Fruit fly (Drosophila melanogaster) whole organism, embryonic: ENCODE measurements around the gene Slh.

Source experiments
- Bdp1 ChIP-seq: fragments of 200-800 bp; sonication (Bioruptor generic); optimal IDR thresholded peaks from 3 replicates; lab custom pipeline; 2016; ENCODE audit warnings: missing biosample characterization, missing genetic modification characterization
- BtbVII ChIP-seq: fragments of 200-800 bp; sonication (Bioruptor generic); optimal IDR thresholded peaks from 3 replicates; lab custom pipeline; 2017; ENCODE audit warnings: missing biosample characterization, mild to moderate bottlenecking, missing genetic modification characterization
- CG10147 ChIP-seq: fragments of 200-800 bp; sonication (Bioruptor generic); optimal IDR thresholded peaks from 2 replicates; lab custom pipeline; 2019; ENCODE audit warnings: missing biosample characterization, mild to moderate bottlenecking, missing genetic modification characterization, moderate library complexity
- CG12391 ChIP-seq: fragments of 200-800 bp; sonication (Bioruptor generic); optimal IDR thresholded peaks from 3 replicates; lab custom pipeline; 2018; ENCODE audit warnings: missing biosample characterization, mild to moderate bottlenecking, missing genetic modification characterization, moderate library complexity
- CG12659 ChIP-seq: fragments of 200-800 bp; sonication (Bioruptor generic); optimal IDR thresholded peaks from 3 replicates; lab custom pipeline; 2017; ENCODE audit warnings: mild to moderate bottlenecking, missing biosample characterization, missing genetic modification reagents, missing genetic modification characterization
- CG12769 ChIP-seq: fragments of 200-800 bp; sonication (Bioruptor generic); optimal IDR thresholded peaks from 2 replicates; lab custom pipeline; 2019; ENCODE audit warnings: missing biosample characterization, mild to moderate bottlenecking, missing genetic modification characterization, moderate library complexity
- CG13424 ChIP-seq: fragments of 200-800 bp; sonication (Bioruptor generic); optimal IDR thresholded peaks from 2 replicates; lab custom pipeline; 2019; ENCODE audit warnings: missing biosample characterization, mild to moderate bottlenecking, missing genetic modification characterization, moderate library complexity
- CG13624 ChIP-seq: fragments of 200-800 bp; sonication (Bioruptor generic); optimal IDR thresholded peaks from 2 replicates; lab custom pipeline; 2016; ENCODE audit warnings: missing biosample characterization, missing genetic modification characterization
- CG14050 ChIP-seq: fragments of 200-800 bp; sonication (Bioruptor generic); IDR thresholded peaks from 3 replicates; pipeline ENCODE4 v1.3.6; 2022; ENCODE audit warnings: missing biosample characterization, missing genetic modification characterization
- CG15269 ChIP-seq: fragments of 200-800 bp; sonication (Bioruptor generic); optimal IDR thresholded peaks from 2 replicates; lab custom pipeline; 2018; ENCODE audit warnings: missing biosample characterization, mild to moderate bottlenecking, missing genetic modification characterization, moderate library complexity
- CG17359 ChIP-seq: fragments of 200-800 bp; sonication (Bioruptor generic); optimal IDR thresholded peaks from 3 replicates; lab custom pipeline; 2018; ENCODE audit warnings: missing biosample characterization, mild to moderate bottlenecking, missing genetic modification characterization, moderate library complexity
- CG18599 ChIP-seq: fragments of 200-800 bp; sonication (Bioruptor generic); optimal IDR thresholded peaks from 3 replicates; lab custom pipeline; 2017; ENCODE audit warnings: missing biosample characterization, missing genetic modification characterization, mild to moderate bottlenecking, moderate library complexity, missing genetic modification reagents
- CG2120 ChIP-seq: fragments of 200-800 bp; sonication (Bioruptor generic); optimal IDR thresholded peaks from 3 replicates; lab custom pipeline; 2016; ENCODE audit warnings: missing biosample characterization, missing genetic modification characterization
- CG2678 ChIP-seq: fragments of 200-800 bp; sonication (Bioruptor generic); optimal IDR thresholded peaks from 3 replicates; lab custom pipeline; 2019; ENCODE audit warnings: missing biosample characterization, mild to moderate bottlenecking, missing genetic modification characterization, moderate library complexity
- CG30403 ChIP-seq: fragments of 200-800 bp; sonication (Bioruptor generic); optimal IDR thresholded peaks from 3 replicates; lab custom pipeline; 2016; ENCODE audit warnings: missing biosample characterization, missing genetic modification characterization
- CG31441 ChIP-seq: fragments of 200-800 bp; sonication (Bioruptor generic); IDR thresholded peaks from 2 replicates; pipeline ENCODE4 v1.3.6; 2022; ENCODE audit warnings: missing biosample characterization, missing genetic modification characterization
- CG3847 ChIP-seq: fragments of 200-800 bp; sonication (Bioruptor generic); IDR thresholded peaks from 2 replicates; pipeline ENCODE4 v1.3.6; 2022; ENCODE audit warnings: missing biosample characterization, missing genetic modification characterization
- CG4360 ChIP-seq: fragments of 200-800 bp; sonication (Bioruptor generic); IDR thresholded peaks from 2 replicates; pipeline ENCODE4 v1.3.6; 2022; ENCODE audit warnings: missing biosample characterization, missing genetic modification characterization
- CG4854 ChIP-seq: fragments of 200-800 bp; sonication (Bioruptor generic); optimal IDR thresholded peaks from 2 replicates; lab custom pipeline; 2016; ENCODE audit warnings: missing biosample characterization, missing genetic modification characterization, inconsistent platforms
- CG6813 ChIP-seq: fragments of 200-800 bp; sonication (Bioruptor generic); optimal IDR thresholded peaks from 2 replicates; lab custom pipeline; 2017; ENCODE audit warnings: missing biosample characterization, missing genetic modification characterization, mild to moderate bottlenecking, moderate library complexity, missing genetic modification reagents
- CG7357 ChIP-seq: fragments of 200-800 bp; sonication (Bioruptor generic); IDR thresholded peaks from 3 replicates; pipeline ENCODE4 v1.3.6; 2022; ENCODE audit warnings: missing biosample characterization, missing genetic modification characterization
- CG7839 ChIP-seq: fragments of 200-800 bp; sonication (Bioruptor generic); optimal IDR thresholded peaks from 3 replicates; lab custom pipeline; 2018; ENCODE audit warnings: missing biosample characterization, mild to moderate bottlenecking, missing genetic modification characterization, moderate library complexity
- CG9817 ChIP-seq: fragments of 200-800 bp; sonication (Bioruptor generic); optimal IDR thresholded peaks from 2 replicates; lab custom pipeline; 2018; ENCODE audit warnings: missing biosample characterization, mild to moderate bottlenecking, missing genetic modification characterization, moderate library complexity
- Dad ChIP-seq: fragments of 200-800 bp; sonication (Bioruptor generic); optimal IDR thresholded peaks from 3 replicates; lab custom pipeline; 2016; ENCODE audit warnings: missing biosample characterization, missing genetic modification characterization
- Hand ChIP-seq: fragments of 200-800 bp; sonication (Bioruptor generic); optimal IDR thresholded peaks from 2 replicates; lab custom pipeline; 2017; ENCODE audit warnings: mild to moderate bottlenecking, missing biosample characterization, missing genetic modification reagents, missing genetic modification characterization
- Med ChIP-seq: fragments of 200-800 bp; sonication (Bioruptor generic); peaks from one replicate; lab custom pipeline; 2016; ENCODE audit warnings: missing biosample characterization, missing genetic modification characterization, mild to moderate bottlenecking, inconsistent platforms, moderate library complexity
- Meics ChIP-seq: fragments of 200-800 bp; sonication (Bioruptor generic); optimal IDR thresholded peaks from 2 replicates; lab custom pipeline; 2017; ENCODE audit warnings: missing biosample characterization, mild to moderate bottlenecking, missing genetic modification characterization
- NfI ChIP-seq: fragments of 200-800 bp; sonication (Bioruptor generic); optimal IDR thresholded peaks from 3 replicates; lab custom pipeline; 2018; ENCODE audit warnings: missing biosample characterization, mild to moderate bottlenecking, missing genetic modification characterization, moderate library complexity
- Oli ChIP-seq: fragments of 200-800 bp; sonication (Bioruptor generic); optimal IDR thresholded peaks from 2 replicates; lab custom pipeline; 2018; ENCODE audit warnings: missing biosample characterization, mild to moderate bottlenecking, missing genetic modification characterization, moderate library complexity
- PHDP ChIP-seq: fragments of 200-800 bp; sonication (Bioruptor generic); optimal IDR thresholded peaks from 3 replicates; lab custom pipeline; 2018; ENCODE audit warnings: missing biosample characterization, mild to moderate bottlenecking, missing genetic modification characterization, moderate library complexity
- Ptx1 ChIP-seq: fragments of 200-800 bp; sonication (Bioruptor generic); IDR thresholded peaks from 2 replicates; pipeline ENCODE4 v1.3.6; 2022; ENCODE audit warnings: missing biosample characterization, missing genetic modification characterization
- Sox102F ChIP-seq: fragments of 200-800 bp; sonication (Bioruptor generic); optimal IDR thresholded peaks from 2 replicates; lab custom pipeline; 2018; ENCODE audit warnings: missing biosample characterization, mild to moderate bottlenecking, missing genetic modification characterization, moderate library complexity
- Xrp1 ChIP-seq: fragments of 200-800 bp; sonication (Bioruptor generic); IDR thresholded peaks from 2 replicates; pipeline ENCODE4 v1.3.6; 2022; ENCODE audit warnings: missing biosample characterization, missing genetic modification characterization
- ap ChIP-seq: fragments of 200-800 bp; sonication (Bioruptor generic); IDR thresholded peaks from 2 replicates; pipeline ENCODE4 v1.3.6; 2022; ENCODE audit warnings: missing biosample characterization, missing genetic modification characterization
- dysf ChIP-seq: fragments of 200-800 bp; sonication (Bioruptor generic); IDR thresholded peaks from 3 replicates; pipeline ENCODE4 v1.3.6; 2022; ENCODE audit warnings: missing biosample characterization, missing genetic modification characterization
- gem ChIP-seq: fragments of 200-800 bp; sonication (Bioruptor generic); optimal IDR thresholded peaks from 2 replicates; lab custom pipeline; 2019; ENCODE audit warnings: missing biosample characterization, mild to moderate bottlenecking, missing genetic modification characterization, moderate library complexity
- grau ChIP-seq: fragments of 200-800 bp; optimal IDR thresholded peaks from 3 replicates; lab custom pipeline; 2019; ENCODE audit warnings: missing biosample characterization, mild to moderate bottlenecking, missing genetic modification characterization, moderate library complexity
- gro ChIP-seq: fragments of 200-800 bp; sonication (Bioruptor generic); optimal IDR thresholded peaks from 2 replicates; lab custom pipeline; 2016; ENCODE audit warnings: missing biosample characterization, missing genetic modification characterization
- ind ChIP-seq: fragments of 200-800 bp; sonication (Bioruptor generic); optimal IDR thresholded peaks from 3 replicates; lab custom pipeline; 2016; ENCODE audit warnings: missing biosample characterization, missing genetic modification characterization
- jing ChIP-seq: fragments of 200-800 bp; sonication (Bioruptor generic); optimal IDR thresholded peaks from 2 replicates; lab custom pipeline; 2018; ENCODE audit warnings: missing biosample characterization, mild to moderate bottlenecking, missing genetic modification characterization
- lab ChIP-seq: fragments of 200-800 bp; sonication (Bioruptor generic); optimal IDR thresholded peaks from 3 replicates; lab custom pipeline; 2017; ENCODE audit warnings: missing biosample characterization, missing genetic modification characterization, mild to moderate bottlenecking, moderate library complexity, missing genetic modification reagents
- lilli ChIP-seq: fragments of 200-800 bp; sonication (Bioruptor generic); optimal IDR thresholded peaks from 3 replicates; lab custom pipeline; 2016; ENCODE audit warnings: missing biosample characterization, missing genetic modification characterization
- lmd ChIP-seq: fragments of 200-800 bp; sonication (Bioruptor generic); IDR thresholded peaks from 2 replicates; pipeline ENCODE4 v1.3.6; 2022; ENCODE audit warnings: missing biosample characterization, missing genetic modification characterization
- prd ChIP-seq, 3 experiments: fragments of >200 bp in 2 of 3; fragments of 200-800 bp in 1 of 3; sonication (Bioruptor generic) in 1 of 3; optimal IDR thresholded peaks in 2 of 3; IDR thresholded peaks in 1 of 3; 2 replicates in 2 of 3; 3 replicates in 1 of 3; pipeline versions ENCODE4 v1.3.6 to Lab custom; 2017 to 2022; ENCODE audit warnings: missing biosample characterization in 1 of 3, missing genetic modification characterization in 1 of 3
- row ChIP-seq: fragments of 200-800 bp; sonication (Bioruptor generic); IDR thresholded peaks from 3 replicates; pipeline ENCODE4 v1.3.6; 2022; ENCODE audit warnings: missing biosample characterization, missing genetic modification characterization
- sd ChIP-seq: fragments of 200-800 bp; sonication (Bioruptor generic); optimal IDR thresholded peaks from 3 replicates; lab custom pipeline; 2018; ENCODE audit warnings: missing biosample characterization, mild to moderate bottlenecking, missing genetic modification characterization, moderate library complexity
- sima ChIP-seq: fragments of 200-800 bp; sonication (Bioruptor generic); optimal IDR thresholded peaks from 2 replicates; lab custom pipeline; 2016; ENCODE audit warnings: missing biosample characterization, missing genetic modification characterization
- sisA ChIP-seq: fragments of 200-800 bp; sonication (Bioruptor generic); IDR thresholded peaks from 2 replicates; pipeline ENCODE4 v1.3.6; 2022; ENCODE audit warnings: missing biosample characterization, missing genetic modification characterization
- vvl ChIP-seq: fragments of 200-800 bp; sonication (Bioruptor generic); IDR thresholded peaks from 2 replicates; pipeline ENCODE4 v1.3.6; 2022; ENCODE audit warnings: missing biosample characterization, missing genetic modification characterization

The Slh gene

DNA sequence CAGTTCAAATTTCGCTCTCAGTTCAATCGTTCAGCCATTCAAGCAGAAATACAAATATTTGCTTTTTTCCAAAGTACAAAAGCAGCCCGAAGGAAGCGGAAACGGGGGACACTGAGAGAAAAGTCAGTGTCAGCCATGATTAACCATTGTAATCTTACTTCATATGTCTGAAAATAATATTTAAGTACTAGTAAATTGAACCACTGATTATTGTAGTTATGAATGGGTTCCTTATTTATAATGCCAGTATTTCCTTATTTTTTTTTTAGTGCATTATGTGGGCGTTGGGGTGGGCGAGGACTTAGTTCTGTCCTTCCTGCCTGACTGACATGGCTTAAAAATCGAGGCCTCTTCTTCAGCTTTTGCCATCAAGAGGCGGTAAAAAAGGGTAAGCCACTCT, 9.4 kb upstream of the Slh start (continued):
- peak; percentile 5 for TF ChIP-seq CG10147 (GFP tag; lab: Kevin White, UChicago)
- peak; percentile 64 for TF ChIP-seq Med
- TF ChIP-seq sisA (GFP tag; lab: Robert Waterston, UW), result peak; percentile 39; the same call in 1 of the 2 replicates
- TF ChIP-seq CG2678 (tag; lab: Kevin White, UChicago), result peak; percentile 56
- peak; percentile 73 for TF ChIP-seq CG18599 (GFP tag; lab: Kevin White, UChicago)
- TF ChIP-seq BtbVII (GFP tag; lab: Kevin White, UChicago), result peak; percentile 3
- peak; percentile 2 for TF ChIP-seq ind (GFP tag; lab: Kevin White, UChicago)
- peak; percentile 11; the same call in 1 of the 2 replicates for TF ChIP-seq vvl (GFP tag; lab: Robert Waterston, UW)
- TF ChIP-seq CG30403 (GFP tag; lab: Kevin White, UChicago), result peak; percentile 13
- peak; percentile 15 for TF ChIP-seq PHDP (tag; lab: Kevin White, UChicago)
- TF ChIP-seq CG13624 (GFP tag; lab: Kevin White, UChicago), result peak; percentile 7
- peak; percentile 15 for TF ChIP-seq CG9817
- peak; percentile 46 for TF ChIP-seq Hand (GFP tag; lab: Kevin White, UChicago)
- TF ChIP-seq CG6813 (GFP tag; lab: Kevin White, UChicago), result peak; percentile 8
- TF ChIP-seq Ptx1 (GFP tag; lab: Robert Waterston, UW), result peak; percentile 54
- TF ChIP-seq CG12391 (tag; lab: Kevin White, UChicago), result no peak
- peak; percentile 5 for TF ChIP-seq CG13424 (tag; lab: Kevin White, UChicago)
- no peak for TF ChIP-seq CG12659
- no peak for TF ChIP-seq ap
- peak; percentile 57 for TF ChIP-seq lab (GFP tag; lab: Kevin White, UChicago)
- peak; percentile 11 for TF ChIP-seq NfI (GFP tag; lab: Kevin White, UChicago)
- peak; percentile 17 for TF ChIP-seq gro (GFP tag; lab: Kevin White, UChicago)
- TF ChIP-seq CG15269, result peak; percentile 28
- TF ChIP-seq CG31441 (GFP tag; lab: Robert Waterston, UW), result 0 out of 2 replicates have a peak, but pooled peaks have one; percentile 15
- TF ChIP-seq Dad (GFP tag; lab: Kevin White, UChicago), result no peak
- peak; percentile 29 for TF ChIP-seq lilli (GFP tag; lab: Kevin White, UChicago)
- TF ChIP-seq grau (tag; lab: Kevin White, UChicago), result peak; percentile 9
- TF ChIP-seq prd (optimal IDR thresholded peaks at IDR 0.05; lab: Kevin White, UChicago), result no peak
- 0 out of 3 replicates have a peak, but pooled peaks have one; percentile 11 for TF ChIP-seq prd (GFP tag; IDR thresholded peaks at IDR 0.05; lab: Robert Waterston, UW)
- TF ChIP-seq CG17359 (tag; lab: Kevin White, UChicago), result peak; percentile 10
- TF ChIP-seq sima (GFP tag; lab: Kevin White, UChicago), result no peak
- TF ChIP-seq CG7839, result peak; percentile 35
- 0 out of 3 replicates have a peak, but pooled peaks have one; percentile 17 for TF ChIP-seq CG14050
- TF ChIP-seq jing (GFP tag; lab: Kevin White, UChicago), result no peak
- peak; percentile 40 for TF ChIP-seq gem (tag; lab: Kevin White, UChicago)
- no peak for TF ChIP-seq CG4854 (GFP tag; lab: Kevin White, UChicago)
- peak; percentile 19 for TF ChIP-seq Oli (tag; lab: Kevin White, UChicago)
- 0 out of 2 replicates have a peak, but pooled peaks have one; percentile 26 for TF ChIP-seq lmd (GFP tag; lab: Robert Waterston, UW)
- TF ChIP-seq dysf (GFP tag; lab: Robert Waterston, UW), result peak; percentile 42; the same call in 2 of the 3 replicates
- peak; percentile 37 for TF ChIP-seq Meics
- TF ChIP-seq CG3847, result 0 out of 2 replicates have a peak, but pooled peaks have one; percentile 19
- TF ChIP-seq CG2120 (GFP tag; lab: Kevin White, UChicago), result peak; percentile 63
- TF ChIP-seq CG4360 (GFP tag; lab: Robert Waterston, UW), result no peak
- peak; percentile 19 for TF ChIP-seq Sox102F (GFP tag; lab: Kevin White, UChicago)
- no peak for TF ChIP-seq sd (tag; lab: Kevin White, UChicago)
- peak; percentile 29; the same call in 1 of the 3 replicates for TF ChIP-seq CG7357 (GFP tag; lab: Robert Waterston, UW)
- TF ChIP-seq CG12769, result peak; percentile 11
- peak; percentile 52; the same call in 2 of the 3 replicates for TF ChIP-seq row (GFP tag; lab: Robert Waterston, UW)
- 0 out of 2 replicates have a peak, but pooled peaks have one; percentile 9 for TF ChIP-seq Xrp1 (GFP tag; lab: Robert Waterston, UW)
- TF ChIP-seq Bdp1 (GFP tag; lab: Kevin White, UChicago), result no peak
